Fruit fly (Drosophila melanogaster): ENCODE results near the gene Jon25Biii.

Gene Jon25Biii

DNA sequence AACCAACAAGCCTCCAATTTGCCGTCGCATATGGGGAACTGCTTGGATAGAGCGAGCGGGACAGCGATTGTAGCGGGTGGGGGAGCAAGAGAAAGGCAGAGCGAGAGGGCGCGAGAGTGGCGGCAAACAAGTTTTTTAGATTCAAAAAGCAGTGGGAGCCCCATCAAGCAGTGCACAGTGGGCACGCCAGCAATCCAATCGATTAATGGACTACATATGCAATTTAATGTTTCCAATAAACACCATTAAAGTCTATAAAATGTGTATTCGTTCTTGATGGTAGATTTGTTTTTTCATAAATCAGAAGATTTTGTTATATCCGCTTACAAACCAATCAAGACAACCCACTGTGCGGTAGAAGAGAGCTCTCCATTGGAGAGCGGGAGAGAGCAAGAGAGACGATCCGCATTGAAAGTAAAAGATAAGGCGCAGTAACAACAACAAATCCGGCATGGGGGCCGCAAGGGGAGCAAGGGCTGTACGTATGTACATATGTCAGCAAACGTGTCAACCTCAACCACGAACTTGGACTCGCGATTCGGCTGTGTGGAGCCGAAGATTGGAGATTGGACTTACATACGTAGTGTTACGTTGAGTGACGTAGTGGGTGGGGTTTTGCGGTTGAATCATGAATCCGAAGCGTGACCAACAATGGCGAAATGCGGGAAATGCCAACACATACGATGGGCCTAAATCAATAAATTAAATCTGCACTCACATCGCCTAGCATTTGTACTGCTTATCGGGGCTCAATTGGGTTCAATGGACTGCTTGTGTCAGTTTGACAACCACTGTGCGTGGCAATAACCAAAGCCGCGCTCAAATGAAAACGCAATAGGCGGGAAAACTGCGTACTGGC lies 47.1 kb upstream of the Jon25Biii start (continued):
- TF ChIP-seq CG13123 (GFP tag; optimal IDR thresholded peaks at IDR 0.05) (peak; percentile 98), CG9437 (GFP tag; optimal IDR thresholded peaks at IDR 0.05) (peak; percentile 97), CG2199 (GFP tag; IDR thresholded peaks at IDR 0.05) (peak; percentile 99), cg (GFP tag; optimal IDR thresholded peaks at IDR 0.05) (peak; percentile 15), z (GFP tag; IDR thresholded peaks at IDR 0.05) (peak; percentile 84), B-H2 (GFP tag; optimal IDR thresholded peaks at IDR 0.05) (peak; percentile 96), bcd (GFP tag; optimal IDR thresholded peaks at IDR 0.05) (peak; percentile 99), Hsf (GFP tag; optimal IDR thresholded peaks at IDR 0.05) (peak; percentile 99), TFAM (GFP tag; optimal IDR thresholded peaks at IDR 0.05) (peak; percentile 94), CG8089 (GFP tag; optimal IDR thresholded peaks at IDR 0.05) (peak; percentile 99), Fer1 (GFP tag; optimal IDR thresholded peaks at IDR 0.05) (peak; percentile 98), CG10209 (GFP tag; optimal IDR thresholded peaks at IDR 0.05) (peak; percentile 99), ac (GFP tag; optimal IDR thresholded peaks at IDR 0.05) (peak; percentile 97), CG12769 (tag; optimal IDR thresholded peaks at IDR 0.05) (peak; percentile 99), CG14667 (GFP tag; IDR thresholded peaks at IDR 0.05) (peak; percentile 99), tgo (GFP tag; IDR thresholded peaks at IDR 0.05) (peak; percentile 99), caup (GFP tag; optimal IDR thresholded peaks at IDR 0.05; ENCODE audit: severe bottlenecking) (peak; percentile 98), Aef1 (GFP tag; IDR thresholded peaks at IDR 0.05) (peak; percentile 99), Ssrp (tag; optimal IDR thresholded peaks at IDR 0.05) (peak; percentile 99), fd3F (GFP tag; optimal IDR thresholded peaks at IDR 0.05) (peak; percentile 97), CG12071 (GFP tag; optimal IDR thresholded peaks at IDR 0.05) (peak; percentile 99), CG16815 (GFP tag; optimal IDR thresholded peaks at IDR 0.05) (peak; percentile 99), Oaz (GFP tag; IDR thresholded peaks at IDR 0.05) (peak; percentile 98), CG32532 (GFP tag; IDR thresholded peaks at IDR 0.05) (peak; percentile 99), CG10366 (GFP tag; IDR thresholded peaks at IDR 0.05) (peak; percentile 99), insv (GFP tag; optimal IDR thresholded peaks at IDR 0.05) (peak; percentile 9 to 70), Rx (GFP tag; IDR thresholded peaks at IDR 0.05) (peak; percentile 99), CG17912 (GFP tag; optimal IDR thresholded peaks at IDR 0.05) (peak; percentile 96), Kr (GFP tag; optimal IDR thresholded peaks at IDR 0.05) (peak; percentile 87), ind (GFP tag; optimal IDR thresholded peaks at IDR 0.05) (peak; percentile 99)

DNA sequence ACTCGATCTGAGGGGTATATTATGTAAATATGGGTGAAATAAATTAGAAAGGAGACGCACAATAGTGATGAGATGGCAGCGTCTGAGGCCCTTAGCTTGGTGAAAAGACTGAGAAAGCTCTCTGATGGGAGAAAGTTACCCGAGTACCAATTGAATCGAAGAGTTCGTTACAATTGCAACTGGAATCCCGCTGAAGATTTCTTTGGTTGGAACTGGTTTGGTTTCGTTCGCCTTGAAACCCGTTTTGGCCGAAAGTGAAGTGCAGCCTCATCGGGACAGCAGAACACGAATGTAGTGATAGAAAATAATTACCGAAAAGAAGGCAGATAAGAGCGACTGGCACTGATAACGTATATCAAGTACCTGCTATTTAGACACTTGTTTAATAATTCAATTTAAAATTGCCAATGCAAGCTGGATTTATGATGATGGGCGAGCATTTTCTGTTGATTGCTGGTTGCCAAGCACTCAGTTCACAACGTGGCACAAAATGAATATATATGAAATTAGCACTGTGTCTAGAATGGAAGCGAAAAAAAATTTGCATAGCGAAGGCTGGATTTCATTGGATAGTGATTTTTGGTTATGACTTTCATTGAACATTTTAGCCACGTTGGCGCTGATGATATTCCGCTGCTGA lies 45.8 kb upstream of the Jon25Biii start:
- TF ChIP-seq ato (GFP tag; IDR thresholded peaks at IDR 0.05; ENCODE audit: partially characterized antibody) (0 out of 2 replicates have a peak, but pooled peaks have one; percentile 9), eve (GFP tag; optimal IDR thresholded peaks at IDR 0.05) (peak in 1 of 2 experiments; percentile 69), Blimp-1 (GFP tag; optimal IDR thresholded peaks at IDR 0.05) (peak; percentile 71), vvl (GFP tag; IDR thresholded peaks at IDR 0.05) (peak; percentile 51; the same call in 1 of the 2 replicates), Max (GFP tag; optimal IDR thresholded peaks at IDR 0.05) (no peak)

DNA sequence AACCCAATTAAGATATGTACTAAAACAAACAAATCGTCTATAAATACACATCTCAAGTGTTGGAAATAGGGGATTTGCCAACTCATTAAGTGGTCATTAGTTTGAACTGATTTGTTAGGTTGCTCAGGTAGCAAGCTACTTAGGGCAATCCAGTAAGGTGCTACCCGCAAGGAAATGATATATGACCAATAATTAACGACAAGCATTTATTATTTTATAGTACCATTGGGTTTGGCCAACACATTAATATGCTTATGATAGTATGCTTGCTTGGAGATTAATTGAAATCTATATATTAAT lies 45.2 kb upstream of the Jon25Biii start:
- TF ChIP-seq sug (tag; optimal IDR thresholded peaks at IDR 0.05) (peak; percentile 67), PHDP (tag; optimal IDR thresholded peaks at IDR 0.05) (peak; percentile 4), sd (tag; optimal IDR thresholded peaks at IDR 0.05) (peak; percentile 20), tll (GFP tag; optimal IDR thresholded peaks at IDR 0.05) (peak in 1 of 2 experiments; percentile 27), HHEX (GFP tag; optimal IDR thresholded peaks at IDR 0.05) (peak; percentile 2), cwo (GFP tag; optimal IDR thresholded peaks at IDR 0.05) (peak; percentile 27), MBD-R2 (GFP tag; IDR thresholded peaks at IDR 0.05) (no peak), CG34376 (GFP tag; optimal IDR thresholded peaks at IDR 0.05) (peak; percentile 36), hb (GFP tag; IDR thresholded peaks at IDR 0.05; ENCODE audit: partially characterized antibody) (no peak), sens-2 (GFP tag; IDR thresholded peaks at IDR 0.05) (peak; percentile 55; the same call in 1 of the 2 replicates), zen (tag; optimal IDR thresholded peaks at IDR 0.05) (peak; percentile 92), exex (tag; optimal IDR thresholded peaks at IDR 0.05) (peak; percentile 98)
